Fruit fly (Drosophila melanogaster) whole organism, pupa: ENCODE measurements around the gene CG42302.

Experiments used
- CG10348 ChIP-seq: fragments of 200-800 bp; sonication (Bioruptor generic); IDR thresholded peaks from 2 replicates; pipeline ENCODE4 v1.3.6; 2022; ENCODE audit warnings: missing biosample characterization, missing genetic modification characterization
- CG17806 ChIP-seq: fragments of 200-800 bp; sonication (Bioruptor generic); optimal IDR thresholded peaks from 2 replicates; lab custom pipeline; 2018; ENCODE audit warnings: missing biosample characterization, mild to moderate bottlenecking, missing genetic modification characterization, moderate library complexity
- CG4496 ChIP-seq: fragments of 200-800 bp; sonication (Bioruptor generic); IDR thresholded peaks from 3 replicates; pipeline ENCODE4 v1.3.6; 2022; ENCODE audit warnings: missing biosample characterization, missing genetic modification characterization
- EcR ChIP-seq: fragments of 200-800 bp; sonication (Bioruptor generic); optimal IDR thresholded peaks from 3 replicates; lab custom pipeline; 2019; ENCODE audit warnings: missing biosample characterization, missing genetic modification characterization, mild to moderate bottlenecking, moderate library complexity, missing genetic modification reagents
- Pif1A ChIP-seq: fragments of 200-800 bp; sonication (Bioruptor generic); optimal IDR thresholded peaks from 3 replicates; lab custom pipeline; 2016; ENCODE audit warnings: missing biosample characterization, missing genetic modification characterization
- Pif1B ChIP-seq: fragments of 200-800 bp; sonication (Bioruptor generic); optimal IDR thresholded peaks from 3 replicates; lab custom pipeline; 2016; ENCODE audit warnings: missing biosample characterization, missing genetic modification characterization
- rn ChIP-seq: fragments of 200-800 bp; sonication (Bioruptor generic); IDR thresholded peaks from 2 replicates; pipeline ENCODE4 v1.3.6; 2022; ENCODE audit warnings: missing biosample characterization, missing genetic modification characterization

- TF ChIP-seq CG4496 (GFP tag; lab: Robert Waterston, UW) (peak; percentile 78), rn (GFP tag; lab: Robert Waterston, UW) (no peak), EcR (GFP tag; lab: Kevin White, UChicago) (peak; percentile 76), CG10348 (no peak), Pif1B (peak; percentile 40), CG17806 (tag; lab: Kevin White, UChicago) (peak; percentile 34), Pif1A (peak; percentile 18)
Observed at dm6 chrX:18774818-18775343, 49.4 kb upstream of the CG42302 start, which contains the start of gene CG6891.
